Worm (Caenorhabditis elegans): Measurements from ENCODE around the gene citk-1.

ce11 chrII:13938290-13938689 lies 29.6 kb downstream of the citk-1 start:
- TF ChIP-seq ceh-32 (tag; optimal IDR thresholded peaks at IDR 0.05; ENCODE audit: poor library complexity) (no peak), dpl-1 (GFP tag; optimal IDR thresholded peaks at IDR 0.05) (no peak), nhr-28 (tag; optimal IDR thresholded peaks at IDR 0.05) (no peak), madf-9 (GFP tag; conservative IDR thresholded peaks at IDR 0.05) (no peak), lin-13 (GFP tag; optimal IDR thresholded peaks at IDR 0.05) (no peak), F49E8.2 (tag; optimal IDR thresholded peaks at IDR 0.05; ENCODE audit: borderline replicate concordance) (no peak), nhr-76 (tag; optimal IDR thresholded peaks at IDR 0.05) (no peak), snpc-1.2 (GFP tag; IDR thresholded peaks at IDR 0.05) (no peak), jun-1 (tag; optimal IDR thresholded peaks at IDR 0.05) (no peak), nhr-42 (GFP tag; IDR thresholded peaks at IDR 0.05) (peak; percentile 11; the same call in 1 of the 2 replicates)

Measured in whole organism, L4 larva.